Fruit fly (Drosophila melanogaster) whole organism, prepupa: Measurements from ENCODE around the gene Grp170.

Source experiments
- Blimp-1 ChIP-seq: fragments of 200-800 bp; sonication (Bioruptor generic); optimal IDR thresholded peaks from 3 replicates; lab custom pipeline; 2017; ENCODE audit warnings: missing biosample characterization, missing genetic modification characterization, mild to moderate bottlenecking, moderate library complexity, missing genetic modification reagents
- CG10669 ChIP-seq: fragments of 200-800 bp; sonication (Bioruptor generic); optimal IDR thresholded peaks from 3 replicates; lab custom pipeline; 2018; ENCODE audit warnings: missing biosample characterization, mild to moderate bottlenecking, missing genetic modification characterization, moderate library complexity
- CG11294 ChIP-seq: fragments of 200-800 bp; sonication (Bioruptor generic); IDR thresholded peaks from 2 replicates; pipeline ENCODE4 v1.3.6; 2022; ENCODE audit warnings: missing biosample characterization, missing genetic modification characterization
- CG11762 ChIP-seq: fragments of 200-800 bp; sonication (Bioruptor generic); optimal IDR thresholded peaks from 3 replicates; lab custom pipeline; 2016; ENCODE audit warnings: missing biosample characterization, missing genetic modification characterization; ENCODE audit not compliant: insufficient read depth
- CG11902 ChIP-seq: fragments of 200-800 bp; sonication (Bioruptor generic); optimal IDR thresholded peaks from 3 replicates; lab custom pipeline; 2016; ENCODE audit warnings: missing biosample characterization, missing genetic modification characterization
- CG15336 ChIP-seq: fragments of 200-800 bp; sonication (Bioruptor generic); IDR thresholded peaks from 2 replicates; pipeline ENCODE4 v1.3.6; 2022; ENCODE audit warnings: missing biosample characterization, missing genetic modification characterization
- CG1621 ChIP-seq: fragments of 200-800 bp; sonication (Bioruptor generic); optimal IDR thresholded peaks from 3 replicates; lab custom pipeline; 2018; ENCODE audit warnings: missing biosample characterization, mild to moderate bottlenecking, missing genetic modification characterization
- CG16779 ChIP-seq: fragments of 200-800 bp; sonication (Bioruptor generic); optimal IDR thresholded peaks from 3 replicates; lab custom pipeline; 2017; ENCODE audit warnings: missing biosample characterization, mild to moderate bottlenecking, missing genetic modification characterization
- CG31627 ChIP-seq: fragments of 200-800 bp; sonication (Bioruptor generic); optimal IDR thresholded peaks from 3 replicates; lab custom pipeline; 2016; ENCODE audit warnings: missing biosample characterization, missing genetic modification characterization
- CG32006 ChIP-seq: fragments of 200-800 bp; sonication (Bioruptor generic); optimal IDR thresholded peaks from 3 replicates; lab custom pipeline; 2017; ENCODE audit warnings: missing biosample characterization, mild to moderate bottlenecking, missing genetic modification characterization
- CG3919 ChIP-seq: fragments of 200-800 bp; sonication (Bioruptor generic); optimal IDR thresholded peaks from 3 replicates; lab custom pipeline; 2016; ENCODE audit warnings: missing biosample characterization, missing genetic modification characterization
- CG4318 ChIP-seq: fragments of 200-800 bp; sonication (Bioruptor generic); optimal IDR thresholded peaks from 3 replicates; lab custom pipeline; 2017; ENCODE audit warnings: missing biosample characterization, mild to moderate bottlenecking, missing genetic modification characterization
- CG6163 ChIP-seq: fragments of 200-800 bp; sonication (Bioruptor generic); IDR thresholded peaks from 3 replicates; pipeline ENCODE4 v1.3.6; 2022; ENCODE audit warnings: missing biosample characterization, missing genetic modification characterization
- CG6792 ChIP-seq: fragments of 200-800 bp; sonication (Bioruptor generic); optimal IDR thresholded peaks from 3 replicates; lab custom pipeline; 2016; ENCODE audit warnings: missing biosample characterization, missing genetic modification characterization
- CG6808 ChIP-seq: fragments of 200-800 bp; sonication (Bioruptor generic); optimal IDR thresholded peaks from 3 replicates; lab custom pipeline; 2017; ENCODE audit warnings: missing biosample characterization, missing genetic modification characterization, mild to moderate bottlenecking, moderate library complexity, missing genetic modification reagents
- CG6854 ChIP-seq: fragments of 200-800 bp; sonication (Bioruptor generic); optimal IDR thresholded peaks from 2 replicates; lab custom pipeline; 2017; ENCODE audit warnings: missing biosample characterization, mild to moderate bottlenecking, missing genetic modification characterization
- CG7368 ChIP-seq: fragments of 200-800 bp; sonication (Bioruptor generic); optimal IDR thresholded peaks from 3 replicates; lab custom pipeline; 2016; ENCODE audit warnings: missing biosample characterization, missing genetic modification characterization
- CG8119 ChIP-seq: fragments of 200-800 bp; sonication (Bioruptor generic); IDR thresholded peaks from 3 replicates; pipeline ENCODE4 v1.3.6; 2022; ENCODE audit warnings: missing biosample characterization, missing genetic modification characterization
- CG8632 ChIP-seq: fragments of 200-800 bp; sonication (Bioruptor generic); optimal IDR thresholded peaks from 3 replicates; lab custom pipeline; 2016; ENCODE audit warnings: missing biosample characterization, missing genetic modification characterization
- CG9139 ChIP-seq: fragments of 200-800 bp; sonication (Bioruptor generic); optimal IDR thresholded peaks from 3 replicates; lab custom pipeline; 2017; ENCODE audit warnings: missing biosample characterization, mild to moderate bottlenecking, missing genetic modification characterization
- Eip75B ChIP-seq: fragments of 200-800 bp; sonication (Bioruptor generic); optimal IDR thresholded peaks from 3 replicates; lab custom pipeline; 2016; ENCODE audit warnings: missing biosample characterization, missing genetic modification characterization
- Eip78C ChIP-seq: fragments of 200-800 bp; sonication (Bioruptor generic); peaks from one replicate; lab custom pipeline; 2016; ENCODE audit warnings: missing biosample characterization, missing genetic modification characterization
- Eip93F ChIP-seq: fragments of 200-800 bp; sonication (Bioruptor generic); optimal IDR thresholded peaks from 2 replicates; lab custom pipeline; 2016; ENCODE audit warnings: missing biosample characterization, mild to moderate bottlenecking, missing genetic modification characterization
- Ets21C ChIP-seq: fragments of 200-800 bp; sonication (Bioruptor generic); optimal IDR thresholded peaks from 3 replicates; lab custom pipeline; 2016; ENCODE audit warnings: missing biosample characterization, missing genetic modification characterization
- Ets96B ChIP-seq: fragments of 200-800 bp; optimal IDR thresholded peaks from 2 replicates; lab custom pipeline; 2019; ENCODE audit warnings: missing biosample characterization, mild to moderate bottlenecking, missing genetic modification characterization, moderate library complexity
- Gug ChIP-seq: fragments of 200-800 bp; sonication (Bioruptor generic); IDR thresholded peaks from 2 replicates; pipeline ENCODE4 v1.3.6; 2022; ENCODE audit warnings: missing biosample characterization, missing genetic modification characterization
- Hr38 ChIP-seq: sonication (Bioruptor generic); optimal IDR thresholded peaks from 2 replicates; lab custom pipeline; 2016; ENCODE audit warnings: missing biosample characterization, missing genetic modification characterization
- Hr39 ChIP-seq: fragments of 200-800 bp; sonication (Bioruptor generic); optimal IDR thresholded peaks from 2 replicates; lab custom pipeline; 2016; ENCODE audit warnings: missing biosample characterization, missing genetic modification characterization
- Hr4 ChIP-seq: fragments of 200-800 bp; sonication (Bioruptor generic); optimal IDR thresholded peaks from 3 replicates; lab custom pipeline; 2016; ENCODE audit warnings: missing biosample characterization, missing genetic modification characterization
- Lpt ChIP-seq: fragments of 200-800 bp; sonication (Bioruptor generic); optimal IDR thresholded peaks from 3 replicates; lab custom pipeline; 2016; ENCODE audit warnings: missing biosample characterization, missing genetic modification characterization
- Met ChIP-seq: fragments of 200-800 bp; sonication (Bioruptor generic); optimal IDR thresholded peaks from 3 replicates; lab custom pipeline; 2016; ENCODE audit warnings: missing biosample characterization, missing genetic modification characterization
- OdsH ChIP-seq: fragments of 200-800 bp; sonication (Bioruptor generic); optimal IDR thresholded peaks from 3 replicates; lab custom pipeline; 2016; ENCODE audit warnings: missing biosample characterization, missing genetic modification characterization
- Smox ChIP-seq: fragments of 200-800 bp; sonication (Bioruptor generic); optimal IDR thresholded peaks from 3 replicates; lab custom pipeline; 2016; ENCODE audit warnings: missing biosample characterization, missing genetic modification characterization
- Sox102F ChIP-seq: fragments of 200-800 bp; sonication (Bioruptor generic); optimal IDR thresholded peaks from 2 replicates; lab custom pipeline; 2016; ENCODE audit warnings: missing biosample characterization, mild to moderate bottlenecking, missing genetic modification characterization
- Sox14 ChIP-seq: fragments of 200-800 bp; sonication (Bioruptor generic); optimal IDR thresholded peaks from 3 replicates; lab custom pipeline; 2016; ENCODE audit warnings: missing biosample characterization, missing genetic modification characterization
- Sox15 ChIP-seq: fragments of 200-800 bp; sonication (Bioruptor generic); optimal IDR thresholded peaks from 3 replicates; lab custom pipeline; 2016; ENCODE audit warnings: missing biosample characterization, missing genetic modification characterization
- achi ChIP-seq: fragments of 200-800 bp; sonication (Bioruptor generic); optimal IDR thresholded peaks from 3 replicates; lab custom pipeline; 2016; ENCODE audit warnings: missing biosample characterization, missing genetic modification characterization
- acj6 ChIP-seq: fragments of 200-800 bp; sonication (Bioruptor generic); optimal IDR thresholded peaks from 3 replicates; lab custom pipeline; 2016; ENCODE audit warnings: missing biosample characterization, missing genetic modification characterization
- cyc ChIP-seq: fragments of 200-800 bp; sonication (Bioruptor generic); optimal IDR thresholded peaks from 3 replicates; lab custom pipeline; 2016; ENCODE audit warnings: missing biosample characterization, missing genetic modification characterization
- dac ChIP-seq: fragments of 200-800 bp; sonication (Bioruptor generic); optimal IDR thresholded peaks from 2 replicates; lab custom pipeline; 2017; ENCODE audit warnings: missing biosample characterization, mild to moderate bottlenecking, missing genetic modification characterization
- eg ChIP-seq: fragments of 200-800 bp; sonication (Bioruptor generic); IDR thresholded peaks from 3 replicates; pipeline ENCODE4 v1.3.6; 2022; ENCODE audit warnings: missing biosample characterization, missing genetic modification characterization
- esn ChIP-seq: fragments of 200-800 bp; sonication (Bioruptor generic); optimal IDR thresholded peaks from 2 replicates; lab custom pipeline; 2016; ENCODE audit warnings: missing biosample characterization, mild to moderate bottlenecking, missing genetic modification characterization, moderate library complexity
- fd85E ChIP-seq: fragments of 200-800 bp; sonication (Bioruptor generic); optimal IDR thresholded peaks from 3 replicates; lab custom pipeline; 2016; ENCODE audit warnings: missing biosample characterization, missing genetic modification characterization
- fkh ChIP-seq: fragments of 200-800 bp; sonication (Bioruptor generic); optimal IDR thresholded peaks from 3 replicates; lab custom pipeline; 2017; ENCODE audit warnings: missing biosample characterization, mild to moderate bottlenecking, missing genetic modification characterization, moderate library complexity
- lz ChIP-seq: fragments of 200-800 bp; sonication (Bioruptor generic); optimal IDR thresholded peaks from 3 replicates; lab custom pipeline; 2016; ENCODE audit warnings: missing biosample characterization, missing genetic modification characterization
- net ChIP-seq: fragments of 200-800 bp; sonication (Bioruptor generic); optimal IDR thresholded peaks from 3 replicates; lab custom pipeline; 2016; ENCODE audit warnings: missing biosample characterization, missing genetic modification characterization
- pdm3 ChIP-seq: fragments of 200-800 bp; sonication (Bioruptor generic); optimal IDR thresholded peaks from 3 replicates; lab custom pipeline; 2016; ENCODE audit warnings: missing biosample characterization, missing genetic modification characterization
- salr ChIP-seq, 2 experiments: fragments of 200-800 bp; sonication (Bioruptor generic); optimal IDR thresholded peaks; 3 replicates each; lab custom pipeline; 2016 to 2018; ENCODE audit warnings: missing biosample characterization in 2 of 2, missing genetic modification characterization in 2 of 2, mild to moderate bottlenecking in 1 of 2
- spab ChIP-seq: fragments of 200-800 bp; sonication (Bioruptor generic); optimal IDR thresholded peaks from 2 replicates; lab custom pipeline; 2017; ENCODE audit warnings: missing biosample characterization, mild to moderate bottlenecking, missing genetic modification characterization, missing genetic modification reagents
- svp ChIP-seq: fragments of 200-800 bp; sonication (Bioruptor generic); peaks from one replicate; lab custom pipeline; 2016; ENCODE audit warnings: missing biosample characterization, missing genetic modification characterization
- topi ChIP-seq: fragments of 200-800 bp; sonication (Bioruptor generic); optimal IDR thresholded peaks from 3 replicates; lab custom pipeline; 2016; ENCODE audit warnings: missing biosample characterization, missing genetic modification characterization
- vri ChIP-seq: fragments of 200-800 bp; sonication (Bioruptor generic); optimal IDR thresholded peaks from 3 replicates; lab custom pipeline; 2016; ENCODE audit warnings: missing biosample characterization, mild to moderate bottlenecking, missing genetic modification characterization

Gene Grp170

DNA sequence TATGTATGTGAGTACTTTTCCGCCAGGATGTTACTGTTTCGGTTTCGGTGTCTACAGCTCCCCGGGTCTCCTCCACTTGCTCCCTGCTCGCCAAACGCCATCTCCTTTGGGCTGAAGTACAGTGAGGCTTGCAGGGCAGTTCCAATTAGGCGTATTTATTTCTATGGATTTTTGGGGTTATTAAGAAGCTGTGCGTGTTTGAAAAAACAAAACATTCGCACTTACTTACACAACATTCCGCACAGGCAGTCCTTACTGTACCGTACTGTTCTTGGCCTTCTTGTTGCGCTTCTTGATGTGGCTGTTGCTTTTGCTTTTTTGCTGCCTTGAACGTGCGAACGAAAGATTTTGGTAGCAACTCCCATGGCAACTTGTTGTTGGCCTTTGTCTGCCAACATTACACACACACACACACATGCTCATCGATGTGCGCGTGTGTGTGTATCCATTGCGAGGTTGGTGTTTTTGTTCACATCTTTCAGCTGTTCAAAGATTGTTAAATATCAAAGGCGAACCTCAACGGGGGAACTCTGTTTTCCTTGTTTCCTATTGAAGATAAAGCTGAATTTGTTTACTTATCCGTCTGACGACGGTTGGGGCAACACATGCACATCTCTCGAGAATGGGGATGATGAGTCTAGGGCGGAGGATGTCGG lies 47.2 kb upstream of the Grp170 start:
- no peak for TF ChIP-seq CG4318 (GFP tag; lab: Kevin White, UChicago)
- peak; percentile 96 for TF ChIP-seq Sox102F
- TF ChIP-seq Ets21C (GFP tag; lab: Kevin White, UChicago), result peak; percentile 96
- TF ChIP-seq CG11902 (GFP tag; lab: Kevin White, UChicago), result peak; percentile 93
- peak; percentile 91 for TF ChIP-seq CG3919 (GFP tag; lab: Kevin White, UChicago)
- peak; percentile 94 for TF ChIP-seq vri
- peak; percentile 76 for TF ChIP-seq CG9139 (GFP tag; lab: Kevin White, UChicago)
- TF ChIP-seq fkh, result peak; percentile 59
- TF ChIP-seq Ets96B (tag; lab: Kevin White, UChicago), result peak; percentile 87
- peak; percentile 88 for TF ChIP-seq OdsH (GFP tag; lab: Kevin White, UChicago)
- peak; percentile 94 for TF ChIP-seq CG6792 (GFP tag; lab: Kevin White, UChicago)
- peak; percentile 98 for TF ChIP-seq lz
- TF ChIP-seq topi (GFP tag; lab: Kevin White, UChicago), result peak; percentile 96
- TF ChIP-seq Blimp-1 (GFP tag; lab: Kevin White, UChicago), result peak; percentile 85
- peak; percentile 71 for TF ChIP-seq Gug
- peak; percentile 83 for TF ChIP-seq CG8632
- TF ChIP-seq Eip93F (GFP tag; lab: Kevin White, UChicago), result peak; percentile 88
- TF ChIP-seq CG6854 (GFP tag; lab: Kevin White, UChicago), result peak; percentile 89
- TF ChIP-seq CG31627, result peak; percentile 98
- TF ChIP-seq Eip75B, result peak; percentile 85
- TF ChIP-seq pdm3 (GFP tag; lab: Kevin White, UChicago), result peak; percentile 89
- TF ChIP-seq salr (GFP tag; optimal IDR thresholded peaks at IDR 0.05; lab: Kevin White, UChicago), result peak; percentile 44 to 90
- TF ChIP-seq CG7368 (GFP tag; lab: Kevin White, UChicago), result peak; percentile 85
- TF ChIP-seq CG8119, result peak; percentile 59; the same call in 2 of the 3 replicates
- TF ChIP-seq CG16779 (tag; lab: Kevin White, UChicago), result no peak
- peak; percentile 97 for TF ChIP-seq esn (GFP tag; lab: Kevin White, UChicago)
- TF ChIP-seq Hr4 (GFP tag; lab: Kevin White, UChicago), result peak; percentile 13
- peak; percentile 83 for TF ChIP-seq achi
- peak; percentile 67 for TF ChIP-seq eg
- TF ChIP-seq Hr38 (GFP tag; lab: Kevin White, UChicago), result no peak
- TF ChIP-seq CG10669, result peak; percentile 87
- TF ChIP-seq CG32006 (GFP tag; lab: Kevin White, UChicago), result peak; percentile 45
- TF ChIP-seq fd85E, result peak; percentile 69
- TF ChIP-seq cyc, result peak; percentile 98
- TF ChIP-seq Sox15 (GFP tag; lab: Kevin White, UChicago), result peak; percentile 84
- TF ChIP-seq spab, result peak; percentile 85
- peak; percentile 91 for TF ChIP-seq acj6 (GFP tag; lab: Kevin White, UChicago)
- TF ChIP-seq Smox (GFP tag; lab: Kevin White, UChicago), result peak; percentile 96
- peak; percentile 95 for TF ChIP-seq CG6163 (GFP tag; lab: Robert Waterston, UW)
- peak; percentile 65 for TF ChIP-seq Lpt (GFP tag; lab: Kevin White, UChicago)
- peak; percentile 94 for TF ChIP-seq Sox14 (GFP tag; lab: Kevin White, UChicago)
- TF ChIP-seq CG15336, result peak; percentile 68
- peak; percentile 96 for TF ChIP-seq Met
- peak; percentile 82 for TF ChIP-seq CG6808 (GFP tag; lab: Kevin White, UChicago)
- peak; percentile 99 for TF ChIP-seq svp (GFP tag; lab: Kevin White, UChicago)
- TF ChIP-seq CG11762 (GFP tag; lab: Kevin White, UChicago), result peak; percentile 69
- peak; percentile 97 for TF ChIP-seq Eip78C
- peak; percentile 77 for TF ChIP-seq net (GFP tag; lab: Kevin White, UChicago)
- peak; percentile 92 for TF ChIP-seq CG1621 (tag; lab: Kevin White, UChicago)
- no peak for TF ChIP-seq CG11294 (GFP tag; lab: Robert Waterston, UW)
- peak; percentile 98 for TF ChIP-seq Hr39 (GFP tag; lab: Kevin White, UChicago)
- no peak for TF ChIP-seq dac (GFP tag; lab: Kevin White, UChicago)
